Worm (Caenorhabditis elegans) whole organism, L3 larva: ENCODE data around the gene C18G1.9.

ENCODE experiments used
- R02D3.7 ChIP-seq: fragments of 150-350 bp; optimal IDR thresholded peaks from 2 replicates; lab custom pipeline; 2014; ENCODE audit warnings: missing biosample characterization, missing genetic modification characterization
- ZK546.5 ChIP-seq: sonication (generic microtip); optimal IDR thresholded peaks from 2 replicates; lab custom pipeline; 2017; ENCODE audit warnings: missing biosample characterization, missing genetic modification characterization
- ama-1 ChIP-seq: fragments of 150-350 bp; optimal IDR thresholded peaks from 2 replicates; lab custom pipeline; 2018
- ceh-16 ChIP-seq: sonication (generic microtip); optimal IDR thresholded peaks from 2 replicates; lab custom pipeline; 2017; ENCODE audit warnings: missing biosample characterization, missing genetic modification characterization
- ceh-9 ChIP-seq: sonication (generic microtip); optimal IDR thresholded peaks from 2 replicates; lab custom pipeline; 2018; ENCODE audit warnings: missing biosample characterization, missing genetic modification characterization
- daf-12 ChIP-seq: fragments of 150-350 bp; optimal IDR thresholded peaks from 2 replicates; lab custom pipeline; 2014; ENCODE audit warnings: missing biosample characterization, missing genetic modification reagents, missing genetic modification characterization
- egl-5 ChIP-seq: fragments of 150-350 bp; optimal IDR thresholded peaks from 2 replicates; lab custom pipeline; 2017; ENCODE audit warnings: missing biosample characterization, missing genetic modification reagents, missing genetic modification characterization, inconsistent platforms
- elt-3 ChIP-seq, 3 experiments: fragments of 150-350 bp in 1 of 3; sonication (generic microtip) in 2 of 3; optimal IDR thresholded peaks; 2 replicates in 2 of 3; 4 replicates in 1 of 3; lab custom pipeline; 2014 to 2017; ENCODE audit warnings: missing biosample characterization in 3 of 3, missing genetic modification characterization in 3 of 3
- eor-1 ChIP-seq, 2 experiments: fragments of 150-350 bp; optimal IDR thresholded peaks; 2 replicates each; lab custom pipeline; 2014 to 2018; ENCODE audit warnings: missing biosample characterization in 2 of 2, missing genetic modification characterization in 2 of 2
- fkh-2 ChIP-seq: fragments of 150-350 bp; optimal IDR thresholded peaks from 2 replicates; lab custom pipeline; 2014; ENCODE audit warnings: missing biosample characterization, missing genetic modification reagents, missing genetic modification characterization
- fos-1 ChIP-seq: fragments of 150-350 bp; optimal IDR thresholded peaks from 2 replicates; lab custom pipeline; 2014; ENCODE audit warnings: missing biosample characterization, missing genetic modification characterization
- hmg-11 ChIP-seq: sonication (generic microtip); optimal IDR thresholded peaks from 2 replicates; lab custom pipeline; 2016; ENCODE audit warnings: missing genetic modification characterization, missing compliant biosample characterization
- jun-1 ChIP-seq: fragments of 150-350 bp; optimal IDR thresholded peaks from 2 replicates; lab custom pipeline; 2014; ENCODE audit warnings: missing biosample characterization, missing genetic modification reagents, missing genetic modification characterization
- lin-15B ChIP-seq: fragments of 150-350 bp; optimal IDR thresholded peaks from 2 replicates; lab custom pipeline; 2014; ENCODE audit warnings: missing biosample characterization, missing genetic modification characterization
- lin-39 ChIP-seq: fragments of 150-350 bp; optimal IDR thresholded peaks from 2 replicates; lab custom pipeline; 2018; ENCODE audit warnings: missing biosample characterization, missing genetic modification reagents, missing genetic modification characterization
- lsy-12 ChIP-seq: sonication (generic microtip); optimal IDR thresholded peaks from 2 replicates; lab custom pipeline; 2016; ENCODE audit warnings: mild to moderate bottlenecking, missing genetic modification characterization, missing compliant biosample characterization
- mdl-1 ChIP-seq: fragments of 150-350 bp; optimal IDR thresholded peaks from 2 replicates; lab custom pipeline; 2014; ENCODE audit warnings: missing biosample characterization, missing genetic modification characterization
- mml-1 ChIP-seq: fragments of 150-350 bp; sonication (generic microtip); optimal IDR thresholded peaks from 3 replicates; lab custom pipeline; 2014; ENCODE audit warnings: missing biosample characterization, missing genetic modification characterization
- nfya-1 ChIP-seq: sonication (generic microtip); optimal IDR thresholded peaks from 2 replicates; lab custom pipeline; 2017; ENCODE audit warnings: missing genetic modification characterization, mild to moderate bottlenecking, missing compliant biosample characterization, antibody characterized with exemption, moderate library complexity; ENCODE audit not compliant: insufficient read depth
- nhr-11 ChIP-seq: fragments of 150-350 bp; optimal IDR thresholded peaks from 2 replicates; lab custom pipeline; 2014; ENCODE audit warnings: missing biosample characterization, missing genetic modification characterization
- nhr-12 ChIP-seq: fragments of 150-350 bp; optimal IDR thresholded peaks from 2 replicates; lab custom pipeline; 2014; ENCODE audit warnings: missing biosample characterization, missing genetic modification characterization
- nhr-237 ChIP-seq: fragments of 150-350 bp; optimal IDR thresholded peaks from 2 replicates; lab custom pipeline; 2014; ENCODE audit warnings: missing biosample characterization, missing genetic modification characterization
- nhr-25 ChIP-seq: sonication (generic microtip); optimal IDR thresholded peaks from 2 replicates; lab custom pipeline; 2017; ENCODE audit warnings: missing biosample characterization, missing genetic modification characterization
- nhr-28 ChIP-seq: fragments of 150-350 bp; optimal IDR thresholded peaks from 2 replicates; lab custom pipeline; 2014; ENCODE audit warnings: missing biosample characterization, missing genetic modification characterization
- nhr-43 ChIP-seq: sonication (generic microtip); optimal IDR thresholded peaks from 2 replicates; lab custom pipeline; 2016; ENCODE audit warnings: mild to moderate bottlenecking, missing genetic modification characterization, missing compliant biosample characterization; ENCODE audit not compliant: poor library complexity, severe bottlenecking
- nhr-77 ChIP-seq: fragments of 150-350 bp; optimal IDR thresholded peaks from 2 replicates; lab custom pipeline; 2014; ENCODE audit warnings: missing biosample characterization, missing genetic modification characterization
- pha-4 ChIP-seq: fragments of 150-350 bp; optimal IDR thresholded peaks from 2 replicates; lab custom pipeline; 2014; ENCODE audit warnings: missing biosample characterization, missing genetic modification reagents, missing genetic modification characterization
- pqm-1 ChIP-seq: fragments of 150-350 bp; optimal IDR thresholded peaks from 2 replicates; lab custom pipeline; 2017; ENCODE audit warnings: missing biosample characterization, missing genetic modification characterization, inconsistent platforms
- sea-2 ChIP-seq: fragments of 150-350 bp; sonication (generic microtip); optimal IDR thresholded peaks from 4 replicates; lab custom pipeline; 2014; ENCODE audit warnings: missing biosample characterization, missing genetic modification reagents, missing genetic modification characterization
- snpc-4 ChIP-seq: fragments of 150-350 bp; optimal IDR thresholded peaks from 2 replicates; lab custom pipeline; 2014; ENCODE audit warnings: missing biosample characterization, missing genetic modification characterization
- tbx-2 ChIP-seq: sonication (generic microtip); optimal IDR thresholded peaks from 2 replicates; lab custom pipeline; 2016; ENCODE audit warnings: mild to moderate bottlenecking, missing genetic modification characterization, missing compliant biosample characterization
- unc-62 ChIP-seq: fragments of 150-350 bp; sonication (generic microtip); optimal IDR thresholded peaks from 4 replicates; lab custom pipeline; 2014; ENCODE audit warnings: missing biosample characterization, missing genetic modification reagents, missing genetic modification characterization
- zag-1 ChIP-seq: fragments of 150-350 bp; optimal IDR thresholded peaks from 2 replicates; lab custom pipeline; 2014; ENCODE audit warnings: missing biosample characterization, missing genetic modification characterization

The C18G1.9 gene

ce11 chrV:4769633-4770032 lies at the start of gene C18G1.9:
TSS of gene C18G1.9 (minus strand) at chrV:4769733.
- TF ChIP-seq R02D3.7 (tag; lab: Kevin White, UChicago) (no peak), elt-3 (tag; optimal IDR thresholded peaks at IDR 0.05; lab: Kevin White, UChicago) (no peak), lsy-12 (tag; lab: Kevin White, UChicago) (no peak), unc-62 (GFP tag; lab: Kevin White, UChicago) (no peak), ama-1 (lab: Kevin White, UChicago) (no peak), jun-1 (tag; lab: Kevin White, UChicago) (no peak), eor-1 (tag; optimal IDR thresholded peaks at IDR 0.05; lab: Kevin White, UChicago) (no peak)
- TF ChIP-seq, all 47 proteins: peak for 0

ce11 chrV:4818563-4818962 lies 49.0 kb upstream of the C18G1.9 start, which contains the start of gene ccep-97:
TSS of gene ccep-97 (minus strand) at chrV:4818663.
- TF ChIP-seq ZK546.5 (tag; lab: Kevin White, UChicago): no peak
- no peak for TF ChIP-seq lin-39 (tag; lab: Kevin White, UChicago)
- no peak for TF ChIP-seq snpc-4 (tag; lab: Kevin White, UChicago)
- no peak for TF ChIP-seq egl-5
- no peak for TF ChIP-seq fkh-2 (tag; lab: Kevin White, UChicago)
- TF ChIP-seq nhr-28: no peak
- TF ChIP-seq fos-1 (tag; lab: Kevin White, UChicago): no peak
- TF ChIP-seq, all 47 proteins: peak for 0

ce11 chrV:4813825-4814224 lies 44.3 kb upstream of the C18G1.9 start:
- peak; percentile 65 for TF ChIP-seq nfya-1
- TF ChIP-seq ZK546.5 (tag; lab: Kevin White, UChicago): no peak
- no peak for TF ChIP-seq nhr-12 (tag; lab: Kevin White, UChicago)

ce11 chrV:4810653-4811052 lies 41.1 kb upstream of the C18G1.9 start:
- TF ChIP-seq pqm-1 (tag; lab: Kevin White, UChicago) (no peak), zag-1 (no peak), pha-4 (tag; lab: Kevin White, UChicago) (peak; percentile 9), ceh-9 (tag; lab: Kevin White, UChicago) (no peak), mml-1 (tag; lab: Kevin White, UChicago) (no peak), mdl-1 (tag; lab: Kevin White, UChicago) (no peak), nhr-237 (tag; lab: Kevin White, UChicago) (no peak), nhr-25 (no peak), hmg-11 (tag; lab: Kevin White, UChicago) (peak; percentile 70), nfya-1 (peak; percentile 63), lsy-12 (tag; lab: Kevin White, UChicago) (no peak), nhr-43 (no peak), lin-15B (tag; lab: Kevin White, UChicago) (peak; percentile 82), fos-1 (tag; lab: Kevin White, UChicago) (no peak), tbx-2 (tag; lab: Kevin White, UChicago) (no peak), ZK546.5 (tag; lab: Kevin White, UChicago) (no peak), lin-39 (tag; lab: Kevin White, UChicago) (peak; percentile 56), snpc-4 (tag; lab: Kevin White, UChicago) (peak; percentile 48)

- TF ChIP-seq lsy-12 (tag; lab: Kevin White, UChicago): no peak
- no peak for TF ChIP-seq nhr-77 (tag; lab: Kevin White, UChicago)
- no peak for TF ChIP-seq egl-5
- no peak for TF ChIP-seq fos-1 (tag; lab: Kevin White, UChicago)
- TF ChIP-seq R02D3.7 (tag; lab: Kevin White, UChicago): no peak
- no peak for TF ChIP-seq nhr-11 (tag; lab: Kevin White, UChicago)
- TF ChIP-seq eor-1 (tag; optimal IDR thresholded peaks at IDR 0.05; lab: Kevin White, UChicago): no peak
Observed at ce11 chrV:4806859-4807258, 37.3 kb upstream of the C18G1.9 start.

- TF ChIP-seq ceh-16 (tag; lab: Kevin White, UChicago) (no peak), hmg-11 (tag; lab: Kevin White, UChicago) (no peak), daf-12 (tag; lab: Kevin White, UChicago) (no peak), sea-2 (GFP tag; lab: Kevin White, UChicago) (no peak), jun-1 (tag; lab: Kevin White, UChicago) (no peak), lin-15B (tag; lab: Kevin White, UChicago) (no peak), snpc-4 (tag; lab: Kevin White, UChicago) (no peak), nfya-1 (no peak), nhr-237 (tag; lab: Kevin White, UChicago) (no peak)
Observed at ce11 chrV:4805847-4806246, 36.3 kb upstream of the C18G1.9 start, which contains the start of gene R02F11.3. TSS of gene R02F11.3 (minus strand) at chrV:4805947.
